Fruit fly (Drosophila melanogaster) whole organism, embryonic: Measurements from ENCODE around the gene CG6738.

Experiments
- Asciz ChIP-seq: fragments of 200-800 bp; sonication (Bioruptor generic); optimal IDR thresholded peaks from 2 replicates; lab custom pipeline; 2017; ENCODE audit warnings: missing biosample characterization, mild to moderate bottlenecking, missing genetic modification characterization, missing genetic modification reagents
- Atf3 ChIP-seq: fragments of 200-800 bp; sonication (Bioruptor generic); optimal IDR thresholded peaks from 3 replicates; lab custom pipeline; 2016; ENCODE audit warnings: missing biosample characterization, missing genetic modification characterization
- CG12104 ChIP-seq: fragments of 200-800 bp; sonication (Bioruptor generic); optimal IDR thresholded peaks from 3 replicates; lab custom pipeline; 2016; ENCODE audit warnings: missing biosample characterization, missing genetic modification characterization
- CG12391 ChIP-seq: fragments of 200-800 bp; sonication (Bioruptor generic); optimal IDR thresholded peaks from 3 replicates; lab custom pipeline; 2018; ENCODE audit warnings: missing biosample characterization, mild to moderate bottlenecking, missing genetic modification characterization, moderate library complexity
- CG13123 ChIP-seq: fragments of 200-800 bp; sonication (Bioruptor generic); optimal IDR thresholded peaks from 2 replicates; lab custom pipeline; 2016; ENCODE audit warnings: missing biosample characterization, missing genetic modification characterization
- CG14014 ChIP-seq: fragments of 200-800 bp; sonication (Bioruptor generic); IDR thresholded peaks from 2 replicates; pipeline ENCODE4 v1.3.6; 2022; ENCODE audit warnings: missing biosample characterization, missing genetic modification characterization
- CG18262 ChIP-seq: fragments of 200-800 bp; optimal IDR thresholded peaks from 3 replicates; lab custom pipeline; 2019; ENCODE audit warnings: missing biosample characterization, mild to moderate bottlenecking, missing genetic modification characterization, moderate library complexity
- CG18599 ChIP-seq: fragments of 200-800 bp; sonication (Bioruptor generic); optimal IDR thresholded peaks from 3 replicates; lab custom pipeline; 2017; ENCODE audit warnings: missing biosample characterization, missing genetic modification characterization, mild to moderate bottlenecking, moderate library complexity, missing genetic modification reagents
- CG18764 ChIP-seq: fragments of 200-800 bp; sonication (Bioruptor generic); optimal IDR thresholded peaks from 3 replicates; lab custom pipeline; 2016; ENCODE audit warnings: missing biosample characterization, missing genetic modification characterization
- CG2199 ChIP-seq: fragments of 200-800 bp; sonication (Bioruptor generic); IDR thresholded peaks from 3 replicates; pipeline ENCODE4 v1.3.6; 2022; ENCODE audit warnings: missing biosample characterization, missing genetic modification characterization
- CG2889 ChIP-seq: fragments of 200-800 bp; sonication (Bioruptor generic); IDR thresholded peaks from 3 replicates; pipeline ENCODE4 v1.3.6; 2022; ENCODE audit warnings: missing biosample characterization, missing genetic modification characterization
- CG3163 ChIP-seq: fragments of 200-800 bp; sonication (Bioruptor generic); optimal IDR thresholded peaks from 3 replicates; lab custom pipeline; 2016; ENCODE audit warnings: missing biosample characterization, missing genetic modification characterization
- CG4328 ChIP-seq: fragments of 200-800 bp; sonication (Bioruptor generic); optimal IDR thresholded peaks from 3 replicates; lab custom pipeline; 2017; ENCODE audit warnings: missing biosample characterization, missing genetic modification reagents, missing genetic modification characterization
- CG4854 ChIP-seq: fragments of 200-800 bp; sonication (Bioruptor generic); optimal IDR thresholded peaks from 2 replicates; lab custom pipeline; 2016; ENCODE audit warnings: missing biosample characterization, missing genetic modification characterization, inconsistent platforms
- CG7556 ChIP-seq: fragments of 200-800 bp; sonication (Bioruptor generic); optimal IDR thresholded peaks from 2 replicates; lab custom pipeline; 2017; ENCODE audit warnings: missing biosample characterization, mild to moderate bottlenecking, missing genetic modification characterization
- CG8944 ChIP-seq: fragments of 200-800 bp; sonication (Bioruptor generic); optimal IDR thresholded peaks from 3 replicates; lab custom pipeline; 2016; ENCODE audit warnings: missing biosample characterization, missing genetic modification characterization
- CG9932 ChIP-seq: fragments of 200-800 bp; sonication (Bioruptor generic); IDR thresholded peaks from 2 replicates; pipeline ENCODE4 v1.3.6; 2022; ENCODE audit warnings: missing biosample characterization, missing genetic modification characterization
- CHES-1-like ChIP-seq: fragments of 200-800 bp; sonication (Bioruptor generic); optimal IDR thresholded peaks from 2 replicates; lab custom pipeline; 2016; ENCODE audit warnings: missing biosample characterization, missing genetic modification characterization
- Chrac-16 ChIP-seq: fragments of 200-800 bp; sonication (Bioruptor generic); optimal IDR thresholded peaks from 3 replicates; lab custom pipeline; 2016; ENCODE audit warnings: missing biosample characterization, missing genetic modification characterization
- Eip74EF ChIP-seq, 2 experiments: fragments of 200-800 bp in 1 of 2; fragments of >200 bp in 1 of 2; sonication (Bioruptor generic) in 1 of 2; optimal IDR thresholded peaks; 2 replicates each; lab custom pipeline; 2017 to 2019; ENCODE audit warnings: missing biosample characterization in 2 of 2, missing genetic modification characterization in 2 of 2, mild to moderate bottlenecking in 1 of 2, moderate library complexity in 1 of 2
- Fer3 ChIP-seq: fragments of 200-800 bp; sonication (Bioruptor generic); optimal IDR thresholded peaks from 2 replicates; lab custom pipeline; 2018; ENCODE audit warnings: missing biosample characterization, mild to moderate bottlenecking, missing genetic modification characterization, moderate library complexity
- Lhr ChIP-seq: fragments of 200-800 bp; sonication (Bioruptor generic); optimal IDR thresholded peaks from 3 replicates; lab custom pipeline; 2017; ENCODE audit warnings: mild to moderate bottlenecking, missing biosample characterization, missing genetic modification reagents, missing genetic modification characterization
- Mes4 ChIP-seq: fragments of 200-800 bp; sonication (Bioruptor generic); optimal IDR thresholded peaks from 2 replicates; lab custom pipeline; 2016; ENCODE audit warnings: missing biosample characterization, missing genetic modification characterization
- Myb ChIP-seq: fragments of 200-800 bp; sonication (Bioruptor generic); optimal IDR thresholded peaks from 2 replicates; lab custom pipeline; 2016; ENCODE audit warnings: missing biosample characterization, missing genetic modification characterization
- Oaz ChIP-seq: fragments of 200-800 bp; sonication (Bioruptor generic); IDR thresholded peaks from 2 replicates; pipeline ENCODE4 v1.3.6; 2022; ENCODE audit warnings: missing biosample characterization, missing genetic modification characterization
- Rfx ChIP-seq: fragments of 200-800 bp; sonication (Bioruptor generic); IDR thresholded peaks from 2 replicates; pipeline ENCODE4 v1.3.6; 2022; ENCODE audit warnings: missing biosample characterization, missing genetic modification characterization
- Sry-δ ChIP-seq: fragments of 200-800 bp; sonication (Bioruptor generic); optimal IDR thresholded peaks from 2 replicates; lab custom pipeline; 2016; ENCODE audit warnings: missing biosample characterization, missing genetic modification characterization
- Trl ChIP-seq, 3 experiments: fragments of >200 bp in 2 of 3; fragments of 200-800 bp in 1 of 3; sonication (Bioruptor generic) in 1 of 3; optimal IDR thresholded peaks; 2 replicates in 1 of 3; 3 replicates in 2 of 3; lab custom pipeline; 2016 to 2017; ENCODE audit warnings: missing biosample characterization in 1 of 3, missing genetic modification characterization in 1 of 3
- Xrp1 ChIP-seq: fragments of 200-800 bp; sonication (Bioruptor generic); IDR thresholded peaks from 2 replicates; pipeline ENCODE4 v1.3.6; 2022; ENCODE audit warnings: missing biosample characterization, missing genetic modification characterization
- aop ChIP-seq: fragments of 200-800 bp; sonication (Bioruptor generic); IDR thresholded peaks from 2 replicates; pipeline ENCODE4 v1.3.6; 2022; ENCODE audit warnings: missing biosample characterization, missing genetic modification characterization
- cato ChIP-seq: fragments of 200-800 bp; sonication (Bioruptor generic); optimal IDR thresholded peaks from 2 replicates; lab custom pipeline; 2016; ENCODE audit warnings: missing biosample characterization, missing genetic modification characterization, borderline replicate concordance
- dmrt11E ChIP-seq: fragments of 200-800 bp; sonication (Bioruptor generic); optimal IDR thresholded peaks from 3 replicates; lab custom pipeline; 2018; ENCODE audit warnings: missing biosample characterization, mild to moderate bottlenecking, missing genetic modification characterization, moderate library complexity
- esg ChIP-seq: fragments of 200-800 bp; sonication (Bioruptor generic); conservative IDR thresholded peaks from 2 replicates; pipeline ENCODE4 v1.3.6; 2022; ENCODE audit warnings: missing biosample characterization, missing genetic modification characterization
- gce ChIP-seq: fragments of 200-800 bp; sonication (Bioruptor generic); IDR thresholded peaks from 3 replicates; pipeline ENCODE4 v1.3.6; 2022; ENCODE audit warnings: missing biosample characterization, missing genetic modification characterization
- grn ChIP-seq: fragments of 200-800 bp; sonication (Bioruptor generic); optimal IDR thresholded peaks from 3 replicates; lab custom pipeline; 2017; ENCODE audit warnings: missing biosample characterization, missing genetic modification characterization
- her ChIP-seq: fragments of 200-800 bp; sonication (Bioruptor generic); optimal IDR thresholded peaks from 2 replicates; lab custom pipeline; 2016; ENCODE audit warnings: missing biosample characterization, missing genetic modification characterization
- jumu ChIP-seq: fragments of 200-800 bp; sonication (Bioruptor generic); optimal IDR thresholded peaks from 3 replicates; lab custom pipeline; 2016; ENCODE audit warnings: missing biosample characterization, missing genetic modification characterization
- lilli ChIP-seq: fragments of 200-800 bp; sonication (Bioruptor generic); optimal IDR thresholded peaks from 3 replicates; lab custom pipeline; 2016; ENCODE audit warnings: missing biosample characterization, missing genetic modification characterization
- mam ChIP-seq: fragments of 200-800 bp; sonication (Bioruptor generic); optimal IDR thresholded peaks from 3 replicates; lab custom pipeline; 2016; ENCODE audit warnings: missing biosample characterization, missing genetic modification characterization
- nmo ChIP-seq: fragments of 200-800 bp; sonication (Bioruptor generic); optimal IDR thresholded peaks from 2 replicates; lab custom pipeline; 2018; ENCODE audit warnings: missing biosample characterization, mild to moderate bottlenecking, missing genetic modification characterization, moderate library complexity
- rib ChIP-seq: fragments of 200-800 bp; sonication (Bioruptor generic); IDR thresholded peaks from 2 replicates; pipeline ENCODE4 v1.3.6; 2022; ENCODE audit warnings: missing biosample characterization, missing genetic modification characterization
- sima ChIP-seq: fragments of 200-800 bp; sonication (Bioruptor generic); optimal IDR thresholded peaks from 2 replicates; lab custom pipeline; 2016; ENCODE audit warnings: missing biosample characterization, missing genetic modification characterization
- sisA ChIP-seq: fragments of 200-800 bp; sonication (Bioruptor generic); IDR thresholded peaks from 2 replicates; pipeline ENCODE4 v1.3.6; 2022; ENCODE audit warnings: missing biosample characterization, missing genetic modification characterization
- stwl ChIP-seq: fragments of 200-800 bp; sonication (Bioruptor generic); optimal IDR thresholded peaks from 3 replicates; lab custom pipeline; 2018; ENCODE audit warnings: missing biosample characterization, mild to moderate bottlenecking, missing genetic modification characterization, moderate library complexity
- tna ChIP-seq: fragments of 200-800 bp; sonication (Bioruptor generic); IDR thresholded peaks from 2 replicates; pipeline ENCODE4 v1.3.6; 2022; ENCODE audit warnings: missing biosample characterization, missing genetic modification characterization; ENCODE audit not compliant: partially characterized antibody
- zen2 ChIP-seq: fragments of 200-800 bp; sonication (Bioruptor generic); IDR thresholded peaks from 3 replicates; pipeline ENCODE4 v1.3.6; 2022; ENCODE audit warnings: missing biosample characterization, missing genetic modification characterization; ENCODE audit not compliant: partially characterized antibody

The CG6738 gene

dm6 chr3R:23112680-23113362, 13.5 kb downstream of the CG6738 start, which contains the start of gene Cow (continued):
- no peak for TF ChIP-seq tna (GFP tag; lab: Robert Waterston, UW)
- TF ChIP-seq CG3163 = peak; percentile 85
- TF ChIP-seq dmrt11E (tag; lab: Kevin White, UChicago) = no peak
- no peak for TF ChIP-seq aop (GFP tag; lab: Robert Waterston, UW)
- no peak for TF ChIP-seq Eip74EF (GFP tag; optimal IDR thresholded peaks at IDR 0.05; lab: Kevin White, UChicago)
- peak; percentile 4 for TF ChIP-seq Mes4 (GFP tag; lab: Kevin White, UChicago)
- TF ChIP-seq cato (GFP tag; lab: Kevin White, UChicago) = no peak
- peak; percentile 3 for TF ChIP-seq CG18764
- TF ChIP-seq, all 482 proteins: peak for 241

- peak; percentile 71; the same call in 1 of the 2 replicates for TF ChIP-seq CG9932
- TF ChIP-seq nmo = peak; percentile 51
- TF ChIP-seq sisA (GFP tag; lab: Robert Waterston, UW) = peak; percentile 37; the same call in 1 of the 2 replicates
- TF ChIP-seq CG13123 (GFP tag; lab: Kevin White, UChicago) = no peak
- TF ChIP-seq Rfx (GFP tag; lab: Robert Waterston, UW) = peak; percentile 52
- peak; percentile 13 for TF ChIP-seq Lhr (GFP tag; lab: Kevin White, UChicago)
- no peak for TF ChIP-seq gce (GFP tag; lab: Robert Waterston, UW)
- TF ChIP-seq esg (GFP tag; lab: Robert Waterston, UW) = no peak; the same call in 1 of the 2 replicates
- TF ChIP-seq lilli (GFP tag; lab: Kevin White, UChicago) = peak; percentile 55
- peak; percentile 11 for TF ChIP-seq her (GFP tag; lab: Kevin White, UChicago)
- TF ChIP-seq Xrp1 = peak; percentile 41
- peak; percentile 54 for TF ChIP-seq jumu (GFP tag; lab: Kevin White, UChicago)
- TF ChIP-seq CHES-1-like (GFP tag; lab: Kevin White, UChicago) = peak; percentile 56
- TF ChIP-seq CG7556 (GFP tag; lab: Kevin White, UChicago) = no peak
- peak; percentile 52 for TF ChIP-seq CG8944 (GFP tag; lab: Kevin White, UChicago)
- peak; percentile 9; the same call in 1 of the 2 replicates for TF ChIP-seq rib
- TF ChIP-seq CG18262 (tag; lab: Kevin White, UChicago) = peak; percentile 29
- TF ChIP-seq Atf3 (GFP tag; lab: Kevin White, UChicago) = peak; percentile 48
- peak; percentile 49 for TF ChIP-seq CG18599 (GFP tag; lab: Kevin White, UChicago)
- TF ChIP-seq CG14014 (GFP tag; lab: Robert Waterston, UW) = no peak; the same call in 1 of the 2 replicates
- peak; percentile 38 for TF ChIP-seq CG12104 (GFP tag; lab: Kevin White, UChicago)
- TF ChIP-seq zen2 (GFP tag; lab: Robert Waterston, UW) = peak; percentile 21; the same call in 1 of the 3 replicates
- TF ChIP-seq Chrac-16 (GFP tag; lab: Kevin White, UChicago) = peak; percentile 33
- TF ChIP-seq mam (GFP tag; lab: Kevin White, UChicago) = peak; percentile 63
- TF ChIP-seq Oaz (GFP tag; lab: Robert Waterston, UW) = 0 out of 2 replicates have a peak, but pooled peaks have one; percentile 28
- TF ChIP-seq Sry-δ = peak; percentile 48
- TF ChIP-seq CG4854 (GFP tag; lab: Kevin White, UChicago) = no peak
- no peak for TF ChIP-seq Asciz (GFP tag; lab: Kevin White, UChicago)
- TF ChIP-seq grn = no peak
- TF ChIP-seq CG4328 (GFP tag; lab: Kevin White, UChicago) = no peak
- TF ChIP-seq CG2889 (GFP tag; lab: Robert Waterston, UW) = peak; percentile 9; the same call in 1 of the 3 replicates
- TF ChIP-seq Myb (GFP tag; lab: Kevin White, UChicago) = peak; percentile 57
- TF ChIP-seq stwl = peak; percentile 87
- TF ChIP-seq Trl (optimal IDR thresholded peaks at IDR 0.05; lab: Kevin White, UChicago) = peak in 1 of 2 experiments; percentile 12
- TF ChIP-seq Trl (GFP tag; optimal IDR thresholded peaks at IDR 0.05; lab: Kevin White, UChicago) = peak; percentile 50
- TF ChIP-seq CG12391 (tag; lab: Kevin White, UChicago) = peak; percentile 62
- peak; percentile 4 for TF ChIP-seq Fer3 (tag; lab: Kevin White, UChicago)
- TF ChIP-seq CG2199 (GFP tag; lab: Robert Waterston, UW) = no peak
- peak; percentile 8 for TF ChIP-seq sima
Observed at dm6 chr3R:23117683-23118470, 18.5 kb downstream of the CG6738 start, which contains the start of the genes Rassf and CenB1A. TSS of gene Rassf (minus strand) at chr3R:23117931. TSS of gene CenB1A (plus strand) at chr3R:23118400.
